Worm (Caenorhabditis elegans) whole organism, early embryonic: Measurements from ENCODE around the gene arrd-25.

Experiments used
- B0310.2 ChIP-seq: sonication (generic microtip); optimal IDR thresholded peaks from 2 replicates; lab custom pipeline; 2016; ENCODE audit warnings: mild to moderate bottlenecking, missing genetic modification characterization, missing compliant biosample characterization
- F13C5.2 ChIP-seq: sonication (generic microtip); optimal IDR thresholded peaks from 2 replicates; lab custom pipeline; 2017; ENCODE audit warnings: mild to moderate bottlenecking, missing genetic modification characterization, inconsistent platforms, missing compliant biosample characterization
- aly-1 ChIP-seq: sonication (generic microtip); optimal IDR thresholded peaks from 2 replicates; lab custom pipeline; 2016; ENCODE audit warnings: missing genetic modification characterization, missing compliant biosample characterization
- ama-1 ChIP-seq: fragments of 150-350 bp; optimal IDR thresholded peaks from 2 replicates; lab custom pipeline; 2014
- ceh-13 ChIP-seq: fragments of 200-800 bp; sonication (Bioruptor generic); optimal IDR thresholded peaks from 2 replicates; lab custom pipeline; 2018; ENCODE audit warnings: mild to moderate bottlenecking, missing genetic modification characterization, missing compliant biosample characterization
- ceh-36 ChIP-seq: sonication (generic microtip); optimal IDR thresholded peaks from 2 replicates; lab custom pipeline; 2016; ENCODE audit warnings: missing genetic modification characterization, inconsistent platforms, missing compliant biosample characterization
- ets-7 ChIP-seq: sonication (generic microtip); optimal IDR thresholded peaks from 2 replicates; lab custom pipeline; 2016; ENCODE audit warnings: missing genotype, missing genetic modification characterization, missing compliant biosample characterization
- flt-1 ChIP-seq: fragments of 200-800 bp; sonication (Bioruptor generic); IDR thresholded peaks from 2 replicates; pipeline ENCODE4 v1.3.6; 2022; ENCODE audit warnings: missing genetic modification characterization, missing compliant biosample characterization
- hmbx-1 ChIP-seq: sonication (generic microtip); optimal IDR thresholded peaks from 2 replicates; lab custom pipeline; 2016; ENCODE audit warnings: mild to moderate bottlenecking, missing genetic modification characterization, missing compliant biosample characterization
- hmg-4 ChIP-seq: fragments of 200-800 bp; sonication (Bioruptor generic); optimal IDR thresholded peaks from 2 replicates; lab custom pipeline; 2018; ENCODE audit warnings: mild to moderate bottlenecking, missing genetic modification characterization, missing compliant biosample characterization
- hnd-1 ChIP-seq: sonication (generic microtip); optimal IDR thresholded peaks from 2 replicates; lab custom pipeline; 2016; ENCODE audit warnings: missing genetic modification characterization, missing compliant biosample characterization
- pes-1 ChIP-seq: fragments of 200-800 bp; sonication (Bioruptor generic); IDR thresholded peaks from 2 replicates; pipeline ENCODE4 v1.3.6; 2022; ENCODE audit warnings: missing genetic modification reagents, missing genetic modification characterization, missing compliant biosample characterization
- scrt-1 ChIP-seq: fragments of 200-800 bp; sonication (Bioruptor generic); IDR thresholded peaks from 2 replicates; pipeline ENCODE4 v1.3.6; 2022; ENCODE audit warnings: missing genetic modification characterization, missing compliant biosample characterization
- sea-1 ChIP-seq: fragments of 200-800 bp; sonication (Bioruptor generic); conservative IDR thresholded peaks from 2 replicates; pipeline ENCODE4 v1.3.6; 2022; ENCODE audit warnings: missing genetic modification characterization, missing compliant biosample characterization
- tbx-11 ChIP-seq: fragments of 200-800 bp; sonication (Bioruptor generic); IDR thresholded peaks from 2 replicates; pipeline ENCODE4 v1.3.6; 2022; ENCODE audit warnings: missing genetic modification characterization, missing compliant biosample characterization
- tbx-37 ChIP-seq: fragments of 200-800 bp; sonication (Bioruptor generic); conservative IDR thresholded peaks from 2 replicates; pipeline ENCODE4 v1.3.6; 2022; ENCODE audit warnings: missing genetic modification reagents, missing genetic modification characterization, missing compliant biosample characterization
- tra-4 ChIP-seq: sonication (generic microtip); optimal IDR thresholded peaks from 2 replicates; lab custom pipeline; 2017; ENCODE audit warnings: missing genetic modification characterization, missing compliant biosample characterization

The arrd-25 gene

ce11 chrX:14003538-14003937, 30.1 kb upstream of the arrd-25 start:
- TF ChIP-seq tbx-11 (GFP tag; lab: Robert Waterston, UW) (no peak), tbx-37 (GFP tag; lab: Robert Waterston, UW) (no peak), tra-4 (tag; lab: Kevin White, UChicago) (no peak), ama-1 (lab: Kevin White, UChicago) (no peak), F13C5.2 (tag; lab: Kevin White, UChicago) (no peak), sea-1 (GFP tag; lab: Robert Waterston, UW) (no peak), ceh-13 (GFP tag; lab: Kevin White, UChicago) (no peak), aly-1 (no peak), flt-1 (GFP tag; lab: Robert Waterston, UW) (no peak), ceh-36 (tag; lab: Kevin White, UChicago) (no peak), hnd-1 (tag; lab: Kevin White, UChicago) (no peak), scrt-1 (GFP tag; lab: Robert Waterston, UW) (no peak), hmbx-1 (tag; lab: Kevin White, UChicago) (no peak), pes-1 (GFP tag; lab: Robert Waterston, UW) (no peak), B0310.2 (tag; lab: Kevin White, UChicago) (no peak), hmg-4 (no peak), ets-7 (tag; lab: Kevin White, UChicago) (no peak)

- TF ChIP-seq aly-1, result no peak
- no peak for TF ChIP-seq scrt-1 (GFP tag; lab: Robert Waterston, UW)
- TF ChIP-seq ets-7 (tag; lab: Kevin White, UChicago), result no peak
- no peak for TF ChIP-seq flt-1 (GFP tag; lab: Robert Waterston, UW)
- no peak for TF ChIP-seq tbx-37 (GFP tag; lab: Robert Waterston, UW)
- no peak for TF ChIP-seq hnd-1 (tag; lab: Kevin White, UChicago)
- no peak for TF ChIP-seq hmg-4
- TF ChIP-seq pes-1 (GFP tag; lab: Robert Waterston, UW), result no peak
- no peak for TF ChIP-seq F13C5.2 (tag; lab: Kevin White, UChicago)
- TF ChIP-seq ceh-36 (tag; lab: Kevin White, UChicago), result no peak
- TF ChIP-seq ama-1 (lab: Kevin White, UChicago), result no peak
- TF ChIP-seq B0310.2 (tag; lab: Kevin White, UChicago), result no peak
These were observed 25.5 kb upstream of the arrd-25 start for ce11 chrX:14008130-14008529.

ce11 chrX:14012417-14012816, 21.2 kb upstream of the arrd-25 start, which contains the start of gene tbc-19:
Gene tbc-19 (minus strand): TSS chrX:14012517.
- TF ChIP-seq tra-4 (tag; lab: Kevin White, UChicago) (no peak), ama-1 (lab: Kevin White, UChicago) (no peak), flt-1 (GFP tag; lab: Robert Waterston, UW) (no peak), scrt-1 (GFP tag; lab: Robert Waterston, UW) (no peak), ceh-36 (tag; lab: Kevin White, UChicago) (no peak), hmg-4 (no peak), tbx-37 (GFP tag; lab: Robert Waterston, UW) (no peak), B0310.2 (tag; lab: Kevin White, UChicago) (no peak)

DNA sequence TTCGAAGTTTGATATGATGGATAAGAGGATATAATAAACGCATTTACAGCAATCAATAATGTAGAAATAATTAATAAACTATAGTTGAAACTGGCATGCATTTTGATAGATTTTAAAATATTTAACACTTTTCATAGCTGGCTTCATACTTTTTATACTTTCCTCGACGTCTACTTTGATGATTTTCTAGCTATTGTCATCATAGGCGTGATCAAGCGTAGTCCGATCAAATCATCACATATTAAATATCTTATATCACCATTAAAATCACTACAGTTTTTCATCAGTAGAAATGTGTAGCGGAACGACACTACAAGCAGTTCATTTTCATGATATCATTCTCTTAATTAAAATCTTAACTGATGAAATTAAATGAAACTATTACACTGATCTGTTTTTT, 18.2 kb upstream of the arrd-25 start, which contains the start of gene C04C11.25:
TSS of gene C04C11.25 (minus strand) at position 101 of the 400 bp plus-strand sequence.
- TF ChIP-seq F13C5.2 (tag; lab: Kevin White, UChicago) (no peak), pes-1 (GFP tag; lab: Robert Waterston, UW) (no peak), aly-1 (no peak), ceh-36 (tag; lab: Kevin White, UChicago) (no peak), hmbx-1 (tag; lab: Kevin White, UChicago) (no peak), tra-4 (tag; lab: Kevin White, UChicago) (no peak), ets-7 (tag; lab: Kevin White, UChicago) (no peak), ama-1 (lab: Kevin White, UChicago) (no peak), tbx-37 (GFP tag; lab: Robert Waterston, UW) (no peak), hmg-4 (no peak)

DNA sequence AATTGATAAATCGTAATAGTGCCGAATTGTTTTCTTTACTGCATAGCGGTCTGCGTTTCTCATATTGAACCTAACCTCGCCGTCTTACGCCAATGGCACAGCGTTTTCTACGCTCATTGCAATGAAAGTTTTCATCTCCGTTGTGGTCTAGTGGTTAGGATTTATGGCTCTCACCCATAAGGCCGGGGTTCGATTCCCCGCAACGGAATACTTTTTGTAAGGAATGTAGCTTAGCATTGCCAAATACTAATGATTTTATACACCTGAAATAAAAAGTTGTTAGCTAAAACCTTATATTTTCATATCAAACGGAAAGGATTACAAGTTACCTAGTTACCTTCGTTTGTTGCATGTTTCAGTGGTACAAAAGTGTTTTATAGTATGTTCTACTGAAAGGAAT, 17.8 kb upstream of the arrd-25 start:
- no peak for TF ChIP-seq ama-1 (lab: Kevin White, UChicago)
- peak; percentile 60 for TF ChIP-seq tra-4 (tag; lab: Kevin White, UChicago)
- TF ChIP-seq ceh-36 (tag; lab: Kevin White, UChicago), result peak; percentile 79
- peak; percentile 79 for TF ChIP-seq hmg-4
- TF ChIP-seq flt-1 (GFP tag; lab: Robert Waterston, UW), result peak; percentile 83
- peak; percentile 69 for TF ChIP-seq aly-1
- peak; percentile 51 for TF ChIP-seq ets-7 (tag; lab: Kevin White, UChicago)
- peak; percentile 78 for TF ChIP-seq ceh-13 (GFP tag; lab: Kevin White, UChicago)
- TF ChIP-seq B0310.2 (tag; lab: Kevin White, UChicago), result peak; percentile 54
- peak; percentile 84 for TF ChIP-seq tbx-11 (GFP tag; lab: Robert Waterston, UW)
- peak; percentile 84 for TF ChIP-seq sea-1 (GFP tag; lab: Robert Waterston, UW)
- TF ChIP-seq F13C5.2 (tag; lab: Kevin White, UChicago), result peak; percentile 79
- TF ChIP-seq pes-1 (GFP tag; lab: Robert Waterston, UW), result peak; percentile 86
- TF ChIP-seq scrt-1 (GFP tag; lab: Robert Waterston, UW), result peak; percentile 85
- TF ChIP-seq hnd-1 (tag; lab: Kevin White, UChicago), result peak; percentile 73
- peak; percentile 66 for TF ChIP-seq tbx-37 (GFP tag; lab: Robert Waterston, UW)
- peak; percentile 49 for TF ChIP-seq hmbx-1 (tag; lab: Kevin White, UChicago)

DNA sequence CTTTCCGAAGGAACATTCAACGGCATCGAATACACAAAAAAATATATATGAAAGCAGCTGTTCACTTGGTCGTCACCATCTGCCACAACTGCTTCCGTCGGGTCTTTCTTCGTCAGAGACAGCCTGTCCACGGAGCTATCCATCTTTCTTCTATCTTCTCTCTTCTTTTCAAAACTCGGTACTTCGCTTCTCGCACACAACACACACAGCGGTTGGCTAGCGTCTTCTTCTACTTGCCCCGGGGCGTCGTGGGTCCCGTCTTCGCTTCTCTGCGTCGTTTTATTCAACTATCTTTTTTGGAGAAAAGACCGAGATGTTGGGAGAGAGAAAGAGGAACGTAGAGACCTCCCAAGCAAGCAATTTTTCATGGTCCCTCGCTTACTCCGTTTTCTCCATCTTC, 16.9 kb upstream of the arrd-25 start:
- TF ChIP-seq ets-7 (tag; lab: Kevin White, UChicago), result no peak
- TF ChIP-seq F13C5.2 (tag; lab: Kevin White, UChicago), result peak; percentile 33
- TF ChIP-seq pes-1 (GFP tag; lab: Robert Waterston, UW), result no peak
- TF ChIP-seq B0310.2 (tag; lab: Kevin White, UChicago), result no peak
- peak; percentile 63 for TF ChIP-seq hmg-4

DNA sequence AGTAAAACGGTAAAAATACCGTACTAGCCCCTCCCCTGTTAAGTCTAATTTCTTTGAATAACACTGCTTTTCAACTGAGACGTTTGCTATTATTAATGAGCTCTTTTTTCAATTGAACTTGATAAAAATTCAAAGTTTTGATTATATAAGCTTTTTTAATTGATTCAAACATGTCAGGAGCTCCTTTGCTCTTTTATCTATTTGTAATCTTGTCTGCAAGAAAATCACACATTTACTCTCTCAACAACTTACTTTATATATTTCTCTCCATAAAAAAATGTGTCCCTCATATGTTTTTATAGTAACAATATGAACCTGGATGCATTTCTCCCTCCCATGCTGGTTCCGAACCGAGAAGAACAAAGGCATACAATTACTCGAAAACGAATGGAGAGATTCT, 13.3 kb upstream of the arrd-25 start, which contains the start of gene C04C11.1:
TSS of gene C04C11.1 (plus strand) at position 301 of the 400 bp plus-strand sequence.
- TF ChIP-seq ets-7 (tag; lab: Kevin White, UChicago) (no peak), hmg-4 (no peak), aly-1 (no peak)
